Fruit fly (Drosophila melanogaster) whole organism, embryonic: ENCODE measurements around the gene fzo.

ENCODE experiments used
- Asciz ChIP-seq: fragments of 200-800 bp; sonication (Bioruptor generic); optimal IDR thresholded peaks from 2 replicates; lab custom pipeline; 2017; ENCODE audit warnings: missing biosample characterization, mild to moderate bottlenecking, missing genetic modification characterization, missing genetic modification reagents
- B-H1 ChIP-seq: fragments of 200-800 bp; sonication (Bioruptor generic); IDR thresholded peaks from 3 replicates; pipeline ENCODE4 v1.3.6; 2022; ENCODE audit warnings: missing biosample characterization, missing genetic modification characterization
- B-H2 ChIP-seq: fragments of 200-800 bp; sonication (Bioruptor generic); optimal IDR thresholded peaks from 2 replicates; lab custom pipeline; 2018; ENCODE audit warnings: missing biosample characterization, mild to moderate bottlenecking, missing genetic modification characterization
- CG10654 ChIP-seq: fragments of 200-800 bp; sonication (Bioruptor generic); optimal IDR thresholded peaks from 2 replicates; lab custom pipeline; 2016; ENCODE audit warnings: missing biosample characterization, missing genetic modification characterization
- CG10979 ChIP-seq: fragments of 200-800 bp; sonication (Bioruptor generic); optimal IDR thresholded peaks from 2 replicates; lab custom pipeline; 2018; ENCODE audit warnings: missing biosample characterization, mild to moderate bottlenecking, missing genetic modification characterization, moderate library complexity
- CG11398 ChIP-seq: fragments of 200-800 bp; sonication (Bioruptor generic); optimal IDR thresholded peaks from 2 replicates; lab custom pipeline; 2016; ENCODE audit warnings: missing biosample characterization, missing genetic modification characterization
- CG14667 ChIP-seq: fragments of 200-800 bp; sonication (Bioruptor generic); IDR thresholded peaks from 2 replicates; pipeline ENCODE4 v1.3.6; 2022; ENCODE audit warnings: missing biosample characterization, missing genetic modification characterization
- CG1647 ChIP-seq: fragments of 200-800 bp; sonication (Bioruptor generic); optimal IDR thresholded peaks from 3 replicates; lab custom pipeline; 2016; ENCODE audit warnings: missing biosample characterization, missing genetic modification characterization
- CG16813 ChIP-seq: fragments of 200-800 bp; sonication (Bioruptor generic); IDR thresholded peaks from 3 replicates; pipeline ENCODE4 v1.3.6; 2022; ENCODE audit warnings: missing biosample characterization, missing genetic modification characterization; ENCODE audit not compliant: partially characterized antibody
- CG18011 ChIP-seq: fragments of 200-800 bp; sonication (Bioruptor generic); optimal IDR thresholded peaks from 2 replicates; lab custom pipeline; 2017; ENCODE audit warnings: missing biosample characterization, missing genetic modification characterization, mild to moderate bottlenecking, moderate library complexity, missing genotype
- CG2120 ChIP-seq: fragments of 200-800 bp; sonication (Bioruptor generic); optimal IDR thresholded peaks from 3 replicates; lab custom pipeline; 2016; ENCODE audit warnings: missing biosample characterization, missing genetic modification characterization
- CG31388 ChIP-seq: fragments of 200-800 bp; sonication (Bioruptor generic); optimal IDR thresholded peaks from 2 replicates; lab custom pipeline; 2016; ENCODE audit warnings: missing biosample characterization, missing genetic modification characterization
- CG32767 ChIP-seq: fragments of 200-800 bp; sonication (Bioruptor generic); IDR thresholded peaks from 2 replicates; pipeline ENCODE4 v1.3.6; 2022; ENCODE audit warnings: missing biosample characterization, missing genetic modification characterization
- CG32772 ChIP-seq: fragments of 200-800 bp; sonication (Bioruptor generic); IDR thresholded peaks from 2 replicates; pipeline ENCODE4 v1.3.6; 2022; ENCODE audit warnings: missing biosample characterization, missing genetic modification characterization
- CG4820 ChIP-seq: fragments of 200-800 bp; sonication (Bioruptor generic); optimal IDR thresholded peaks from 3 replicates; lab custom pipeline; 2016; ENCODE audit warnings: missing biosample characterization, missing genetic modification characterization
- CG7357 ChIP-seq: fragments of 200-800 bp; sonication (Bioruptor generic); IDR thresholded peaks from 3 replicates; pipeline ENCODE4 v1.3.6; 2022; ENCODE audit warnings: missing biosample characterization, missing genetic modification characterization
- CG8924 ChIP-seq: fragments of 200-800 bp; optimal IDR thresholded peaks from 3 replicates; lab custom pipeline; 2019; ENCODE audit warnings: missing biosample characterization, mild to moderate bottlenecking, missing genetic modification characterization, moderate library complexity
- CG9215 ChIP-seq: fragments of 200-800 bp; sonication (Bioruptor generic); IDR thresholded peaks from 2 replicates; pipeline ENCODE4 v1.3.6; 2022; ENCODE audit warnings: missing biosample characterization, missing genetic modification characterization
- Dad ChIP-seq: fragments of 200-800 bp; sonication (Bioruptor generic); optimal IDR thresholded peaks from 3 replicates; lab custom pipeline; 2016; ENCODE audit warnings: missing biosample characterization, missing genetic modification characterization
- Elba2 ChIP-seq: fragments of 200-800 bp; sonication (Bioruptor generic); optimal IDR thresholded peaks from 3 replicates; lab custom pipeline; 2016; ENCODE audit warnings: missing biosample characterization, missing genetic modification characterization
- HLH3B ChIP-seq: fragments of 200-800 bp; sonication (Bioruptor generic); IDR thresholded peaks from 2 replicates; pipeline ENCODE4 v1.3.6; 2022; ENCODE audit warnings: missing biosample characterization, missing genetic modification characterization
- Jarid2 ChIP-seq: fragments of 200-800 bp; sonication (Bioruptor generic); optimal IDR thresholded peaks from 3 replicates; lab custom pipeline; 2017; ENCODE audit warnings: mild to moderate bottlenecking, missing biosample characterization, missing genetic modification reagents, missing genetic modification characterization
- Lhr ChIP-seq: fragments of 200-800 bp; sonication (Bioruptor generic); optimal IDR thresholded peaks from 3 replicates; lab custom pipeline; 2017; ENCODE audit warnings: mild to moderate bottlenecking, missing biosample characterization, missing genetic modification reagents, missing genetic modification characterization
- Rfx ChIP-seq: fragments of 200-800 bp; sonication (Bioruptor generic); IDR thresholded peaks from 2 replicates; pipeline ENCODE4 v1.3.6; 2022; ENCODE audit warnings: missing biosample characterization, missing genetic modification characterization
- Scr ChIP-seq: fragments of 200-800 bp; sonication (Bioruptor generic); IDR thresholded peaks from 2 replicates; pipeline ENCODE4 v1.3.6; 2022; ENCODE audit warnings: missing biosample characterization, missing genetic modification characterization; ENCODE audit not compliant: partially characterized antibody
- amos ChIP-seq: fragments of 200-800 bp; sonication (Bioruptor generic); IDR thresholded peaks from 2 replicates; pipeline ENCODE4 v1.3.6; 2022; ENCODE audit warnings: missing biosample characterization, missing genetic modification characterization; ENCODE audit not compliant: partially characterized antibody
- aop ChIP-seq: fragments of 200-800 bp; sonication (Bioruptor generic); IDR thresholded peaks from 2 replicates; pipeline ENCODE4 v1.3.6; 2022; ENCODE audit warnings: missing biosample characterization, missing genetic modification characterization
- ara ChIP-seq: fragments of 200-800 bp; sonication (Bioruptor generic); IDR thresholded peaks from 2 replicates; pipeline ENCODE4 v1.3.6; 2022; ENCODE audit warnings: missing biosample characterization, missing genetic modification characterization
- caup ChIP-seq: fragments of 200-800 bp; sonication (Bioruptor generic); optimal IDR thresholded peaks from 3 replicates; lab custom pipeline; 2017; ENCODE audit warnings: missing biosample characterization, mild to moderate bottlenecking, missing genetic modification characterization, moderate library complexity; ENCODE audit not compliant: severe bottlenecking
- chinmo ChIP-seq: fragments of 200-800 bp; sonication (Bioruptor generic); IDR thresholded peaks from 4 replicates; pipeline ENCODE4 v1.3.6; 2022; ENCODE audit warnings: missing biosample characterization, missing genetic modification characterization; ENCODE audit not compliant: partially characterized antibody
- chm ChIP-seq: fragments of 200-800 bp; sonication (Bioruptor generic); IDR thresholded peaks from 2 replicates; pipeline ENCODE4 v1.3.6; 2022; ENCODE audit warnings: missing biosample characterization, missing genetic modification characterization
- chn ChIP-seq: fragments of 200-800 bp; sonication (Bioruptor generic); optimal IDR thresholded peaks from 2 replicates; lab custom pipeline; 2016; ENCODE audit warnings: missing biosample characterization, missing genetic modification characterization
- da ChIP-seq: fragments of 200-800 bp; sonication (Bioruptor generic); optimal IDR thresholded peaks from 2 replicates; lab custom pipeline; 2016; ENCODE audit warnings: missing biosample characterization, missing genetic modification characterization
- danr ChIP-seq: fragments of 200-800 bp; sonication (Bioruptor generic); IDR thresholded peaks from 2 replicates; pipeline ENCODE4 v1.3.6; 2022; ENCODE audit warnings: missing biosample characterization, missing genetic modification characterization
- eyg ChIP-seq: fragments of 200-800 bp; sonication (Bioruptor generic); optimal IDR thresholded peaks from 3 replicates; lab custom pipeline; 2016; ENCODE audit warnings: missing biosample characterization, missing genetic modification characterization
- gem ChIP-seq: fragments of 200-800 bp; sonication (Bioruptor generic); optimal IDR thresholded peaks from 2 replicates; lab custom pipeline; 2019; ENCODE audit warnings: missing biosample characterization, mild to moderate bottlenecking, missing genetic modification characterization, moderate library complexity
- hb ChIP-seq: fragments of 200-800 bp; sonication (Bioruptor generic); IDR thresholded peaks from 3 replicates; pipeline ENCODE4 v1.3.6; 2022; ENCODE audit warnings: missing biosample characterization, missing genetic modification characterization; ENCODE audit not compliant: partially characterized antibody
- jigr1 ChIP-seq: fragments of 200-800 bp; sonication (Bioruptor generic); IDR thresholded peaks from 3 replicates; pipeline ENCODE4 v1.3.6; 2022; ENCODE audit warnings: missing biosample characterization, missing genetic modification characterization
- nerfin-1 ChIP-seq: fragments of 200-800 bp; sonication (Bioruptor generic); optimal IDR thresholded peaks from 3 replicates; lab custom pipeline; 2019; ENCODE audit warnings: missing biosample characterization, mild to moderate bottlenecking, missing genetic modification characterization, moderate library complexity
- nerfin-2 ChIP-seq: fragments of 200-800 bp; sonication (Bioruptor generic); IDR thresholded peaks from 2 replicates; pipeline ENCODE4 v1.3.6; 2022; ENCODE audit warnings: missing biosample characterization, missing genetic modification characterization; ENCODE audit not compliant: partially characterized antibody
- pho ChIP-seq: fragments of 200-800 bp; sonication (Bioruptor generic); optimal IDR thresholded peaks from 2 replicates; lab custom pipeline; 2016; ENCODE audit warnings: missing biosample characterization, missing genetic modification characterization
- sima ChIP-seq: fragments of 200-800 bp; sonication (Bioruptor generic); optimal IDR thresholded peaks from 2 replicates; lab custom pipeline; 2016; ENCODE audit warnings: missing biosample characterization, missing genetic modification characterization
- slp2 ChIP-seq: fragments of 200-800 bp; sonication (Bioruptor generic); optimal IDR thresholded peaks from 2 replicates; lab custom pipeline; 2016; ENCODE audit warnings: missing biosample characterization, missing genetic modification characterization
- sna ChIP-seq: fragments of 200-800 bp; sonication (Bioruptor generic); IDR thresholded peaks from 2 replicates; pipeline ENCODE4 v1.3.6; 2022; ENCODE audit warnings: missing biosample characterization, missing genetic modification characterization; ENCODE audit not compliant: partially characterized antibody
- sqz ChIP-seq: fragments of 200-800 bp; sonication (Bioruptor generic); optimal IDR thresholded peaks from 3 replicates; lab custom pipeline; 2018; ENCODE audit warnings: missing biosample characterization, mild to moderate bottlenecking, missing genetic modification characterization
- ssp ChIP-seq: fragments of 200-800 bp; sonication (Bioruptor generic); IDR thresholded peaks from 2 replicates; pipeline ENCODE4 v1.3.6; 2022; ENCODE audit warnings: missing biosample characterization, missing genetic modification characterization
- sug ChIP-seq: fragments of 200-800 bp; optimal IDR thresholded peaks from 2 replicates; lab custom pipeline; 2019; ENCODE audit warnings: missing biosample characterization, mild to moderate bottlenecking, missing genetic modification characterization, moderate library complexity
- toy ChIP-seq: fragments of 200-800 bp; sonication (Bioruptor generic); IDR thresholded peaks from 2 replicates; pipeline ENCODE4 v1.3.6; 2022; ENCODE audit warnings: missing biosample characterization, missing genetic modification characterization
- tup ChIP-seq: fragments of 200-800 bp; sonication (Bioruptor generic); optimal IDR thresholded peaks from 2 replicates; lab custom pipeline; 2016; ENCODE audit warnings: missing biosample characterization, mild to moderate bottlenecking, missing genetic modification characterization, moderate library complexity
- vvl ChIP-seq: fragments of 200-800 bp; sonication (Bioruptor generic); IDR thresholded peaks from 2 replicates; pipeline ENCODE4 v1.3.6; 2022; ENCODE audit warnings: missing biosample characterization, missing genetic modification characterization

The fzo gene

dm6 chr3R:23173393-23173981 is 30.3 kb downstream of the fzo start, which contains the start of gene CG46310 (continued):
- TF ChIP-seq gem (tag; lab: Kevin White, UChicago) (peak; percentile 90), aop (GFP tag; lab: Robert Waterston, UW) (no peak), Rfx (GFP tag; lab: Robert Waterston, UW) (peak; percentile 94), CG16813 (no peak), eyg (no peak), nerfin-1 (tag; lab: Kevin White, UChicago) (no peak), vvl (GFP tag; lab: Robert Waterston, UW) (peak; percentile 95), pho (no peak), CG18011 (no peak), CG14667 (GFP tag; lab: Robert Waterston, UW) (peak; percentile 43; the same call in 1 of the 2 replicates), CG32772 (GFP tag; lab: Robert Waterston, UW) (peak; percentile 88), ara (GFP tag; lab: Robert Waterston, UW) (peak; percentile 68), Elba2 (GFP tag; lab: Kevin White, UChicago) (no peak), CG8924 (peak; percentile 70), slp2 (GFP tag; lab: Kevin White, UChicago) (no peak), CG10979 (peak; percentile 60), sima (no peak), caup (peak; percentile 70), sqz (no peak), CG32767 (GFP tag; lab: Robert Waterston, UW) (0 out of 2 replicates have a peak, but pooled peaks have one; percentile 7), nerfin-2 (no peak), CG2120 (GFP tag; lab: Kevin White, UChicago) (peak; percentile 67), toy (GFP tag; lab: Robert Waterston, UW) (peak; percentile 74), amos (GFP tag; lab: Robert Waterston, UW) (no peak; the same call in 1 of the 2 replicates), Jarid2 (no peak), sug (tag; lab: Kevin White, UChicago) (peak; percentile 76), chm (peak; percentile 57; the same call in 1 of the 2 replicates), CG10654 (GFP tag; lab: Kevin White, UChicago) (peak; percentile 58), chinmo (GFP tag; lab: Robert Waterston, UW) (peak; percentile 81; the same call in 3 of the 4 replicates), da (no peak), CG4820 (GFP tag; lab: Kevin White, UChicago) (peak; percentile 25), CG31388 (no peak), jigr1 (GFP tag; lab: Robert Waterston, UW) (peak; percentile 56; the same call in 1 of the 3 replicates), B-H1 (peak; percentile 40; the same call in 2 of the 3 replicates), ssp (peak; percentile 75), Scr (GFP tag; lab: Robert Waterston, UW) (peak; percentile 35; the same call in 1 of the 2 replicates), CG11398 (GFP tag; lab: Kevin White, UChicago) (no peak), Lhr (GFP tag; lab: Kevin White, UChicago) (no peak), tup (GFP tag; lab: Kevin White, UChicago) (no peak), CG1647 (GFP tag; lab: Kevin White, UChicago) (no peak), hb (GFP tag; lab: Robert Waterston, UW) (no peak), HLH3B (GFP tag; lab: Robert Waterston, UW) (peak; percentile 77), danr (GFP tag; lab: Robert Waterston, UW) (peak; percentile 76; the same call in 1 of the 2 replicates), Dad (no peak), Asciz (peak; percentile 15), CG7357 (GFP tag; lab: Robert Waterston, UW) (peak; percentile 76), sna (GFP tag; lab: Robert Waterston, UW) (no peak), chn (no peak), CG9215 (peak; percentile 72), B-H2 (GFP tag; lab: Kevin White, UChicago) (peak; percentile 55)
